Fruit fly (Drosophila melanogaster) whole organism, wandering third instar larva: ENCODE results near the gene spn-A.
A peak's percentile ranks its signal among the peaks of the same experiment; 100 is the strongest.

Experiments
- Abd-B ChIP-seq: fragments of >200 bp; optimal IDR thresholded peaks from 2 replicates; lab custom pipeline; 2017; ENCODE audit warnings: missing biosample characterization, missing genetic modification characterization
- Dfd ChIP-seq: fragments of >200 bp; optimal IDR thresholded peaks from 2 replicates; lab custom pipeline; 2017; ENCODE audit warnings: missing biosample characterization, missing genetic modification characterization
- Hr83 ChIP-seq: fragments of 200-300 bp; sonication (Bioruptor generic); optimal IDR thresholded peaks from 2 replicates; lab custom pipeline; 2016; ENCODE audit warnings: missing biosample characterization, mild to moderate bottlenecking, missing genetic modification characterization, moderate library complexity; ENCODE audit not compliant: poor library complexity, severe bottlenecking
- Myc ChIP-seq: fragments of >200 bp; optimal IDR thresholded peaks from 2 replicates; lab custom pipeline; 2017
- fru ChIP-seq: fragments of 200-800 bp; sonication (Bioruptor generic); optimal IDR thresholded peaks from 3 replicates; lab custom pipeline; 2016; ENCODE audit warnings: missing biosample characterization, mild to moderate bottlenecking, missing genetic modification characterization
- h ChIP-seq: fragments of 200-800 bp; sonication (Bioruptor generic); optimal IDR thresholded peaks from 3 replicates; lab custom pipeline; 2016; ENCODE audit warnings: missing biosample characterization, mild to moderate bottlenecking, missing genetic modification characterization
- lola ChIP-seq: fragments of >200 bp; optimal IDR thresholded peaks from 2 replicates; lab custom pipeline; 2017; ENCODE audit warnings: missing biosample characterization, missing genetic modification characterization
- psq ChIP-seq: fragments of 200-800 bp; sonication (Bioruptor generic); optimal IDR thresholded peaks from 3 replicates; lab custom pipeline; 2017; ENCODE audit warnings: missing biosample characterization, mild to moderate bottlenecking, missing genetic modification characterization, moderate library complexity
- usp ChIP-seq: fragments of >200 bp; optimal IDR thresholded peaks from 2 replicates; lab custom pipeline; 2017; ENCODE audit warnings: missing biosample characterization, missing genetic modification characterization

dm6 chr3R:30076088-30076487 is 20.3 kb upstream of the spn-A start:
- TF ChIP-seq h (GFP tag; lab: Kevin White, UChicago): peak; percentile 35
- TF ChIP-seq Myc (lab: Kevin White, UChicago): no peak
- no peak for TF ChIP-seq Hr83
- no peak for TF ChIP-seq lola (GFP tag; lab: Kevin White, UChicago)
- TF ChIP-seq Abd-B: no peak
- no peak for TF ChIP-seq Dfd
- TF ChIP-seq usp (GFP tag; lab: Kevin White, UChicago): no peak
- TF ChIP-seq fru (GFP tag; lab: Kevin White, UChicago): peak; percentile 58
- TF ChIP-seq psq: peak; percentile 15
